Worm (Caenorhabditis elegans): ENCODE measurements around the gene F09E5.12.

ce11 chrII:5393090-5393489 lies 22.5 kb upstream of the F09E5.12 start, which contains the start of gene brap-2:
- TF ChIP-seq ztf-16 (tag; optimal IDR thresholded peaks at IDR 0.05) (no peak), gmeb-2 (tag; optimal IDR thresholded peaks at IDR 0.05) (no peak), nhr-11 (tag; optimal IDR thresholded peaks at IDR 0.05) (no peak), ama-1 (optimal IDR thresholded peaks at IDR 0.05) (no peak), ceh-18 (tag; optimal IDR thresholded peaks at IDR 0.05) (no peak), rnt-1 (tag; optimal IDR thresholded peaks at IDR 0.05) (no peak), Y22D7AL.16 (tag; optimal IDR thresholded peaks at IDR 0.05) (no peak), pha-4 (tag; optimal IDR thresholded peaks at IDR 0.05) (no peak), F13H6.1 (tag; optimal IDR thresholded peaks at IDR 0.05) (no peak), ceh-45 (GFP tag; IDR thresholded peaks at IDR 0.05) (no peak), hlh-15 (tag; optimal IDR thresholded peaks at IDR 0.05) (no peak), che-1 (tag; optimal IDR thresholded peaks at IDR 0.05) (no peak), fax-1 (tag; optimal IDR thresholded peaks at IDR 0.05) (no peak)

Data from whole organism, late embryonic.